Fruit fly (Drosophila melanogaster) whole organism, prepupa: ENCODE results near the gene Tpi.

Experiments used
- CG10631 ChIP-seq: fragments of 200-800 bp; sonication (Bioruptor generic); optimal IDR thresholded peaks from 2 replicates; lab custom pipeline; 2016; ENCODE audit warnings: missing biosample characterization, missing genetic modification characterization
- CG10669 ChIP-seq: fragments of 200-800 bp; sonication (Bioruptor generic); optimal IDR thresholded peaks from 3 replicates; lab custom pipeline; 2018; ENCODE audit warnings: missing biosample characterization, mild to moderate bottlenecking, missing genetic modification characterization, moderate library complexity
- CG11294 ChIP-seq: fragments of 200-800 bp; sonication (Bioruptor generic); IDR thresholded peaks from 2 replicates; pipeline ENCODE4 v1.3.6; 2022; ENCODE audit warnings: missing biosample characterization, missing genetic modification characterization
- CG15336 ChIP-seq: fragments of 200-800 bp; sonication (Bioruptor generic); IDR thresholded peaks from 2 replicates; pipeline ENCODE4 v1.3.6; 2022; ENCODE audit warnings: missing biosample characterization, missing genetic modification characterization
- CG16779 ChIP-seq: fragments of 200-800 bp; sonication (Bioruptor generic); optimal IDR thresholded peaks from 3 replicates; lab custom pipeline; 2017; ENCODE audit warnings: missing biosample characterization, mild to moderate bottlenecking, missing genetic modification characterization
- CG3032 ChIP-seq: fragments of 200-800 bp; optimal IDR thresholded peaks from 2 replicates; lab custom pipeline; 2019; ENCODE audit warnings: missing biosample characterization, mild to moderate bottlenecking, missing genetic modification characterization, moderate library complexity
- CG31627 ChIP-seq: fragments of 200-800 bp; sonication (Bioruptor generic); optimal IDR thresholded peaks from 3 replicates; lab custom pipeline; 2016; ENCODE audit warnings: missing biosample characterization, missing genetic modification characterization
- CG32006 ChIP-seq: fragments of 200-800 bp; sonication (Bioruptor generic); optimal IDR thresholded peaks from 3 replicates; lab custom pipeline; 2017; ENCODE audit warnings: missing biosample characterization, mild to moderate bottlenecking, missing genetic modification characterization
- CG34406 ChIP-seq: fragments of 200-800 bp; sonication (Bioruptor generic); optimal IDR thresholded peaks from 3 replicates; lab custom pipeline; 2016; ENCODE audit warnings: missing biosample characterization, missing genetic modification characterization
- CG3919 ChIP-seq: fragments of 200-800 bp; sonication (Bioruptor generic); optimal IDR thresholded peaks from 3 replicates; lab custom pipeline; 2016; ENCODE audit warnings: missing biosample characterization, missing genetic modification characterization
- CG4318 ChIP-seq: fragments of 200-800 bp; sonication (Bioruptor generic); optimal IDR thresholded peaks from 3 replicates; lab custom pipeline; 2017; ENCODE audit warnings: missing biosample characterization, mild to moderate bottlenecking, missing genetic modification characterization
- CG6163 ChIP-seq: fragments of 200-800 bp; sonication (Bioruptor generic); IDR thresholded peaks from 3 replicates; pipeline ENCODE4 v1.3.6; 2022; ENCODE audit warnings: missing biosample characterization, missing genetic modification characterization
- CG6276 ChIP-seq: fragments of 200-800 bp; sonication (Bioruptor generic); optimal IDR thresholded peaks from 2 replicates; lab custom pipeline; 2017; ENCODE audit warnings: missing biosample characterization, mild to moderate bottlenecking, missing genetic modification characterization
- CG6792 ChIP-seq: fragments of 200-800 bp; sonication (Bioruptor generic); optimal IDR thresholded peaks from 3 replicates; lab custom pipeline; 2016; ENCODE audit warnings: missing biosample characterization, missing genetic modification characterization
- CG6808 ChIP-seq: fragments of 200-800 bp; sonication (Bioruptor generic); optimal IDR thresholded peaks from 3 replicates; lab custom pipeline; 2017; ENCODE audit warnings: missing biosample characterization, missing genetic modification characterization, mild to moderate bottlenecking, moderate library complexity, missing genetic modification reagents
- CG6854 ChIP-seq: fragments of 200-800 bp; sonication (Bioruptor generic); optimal IDR thresholded peaks from 2 replicates; lab custom pipeline; 2017; ENCODE audit warnings: missing biosample characterization, mild to moderate bottlenecking, missing genetic modification characterization
- CG7368 ChIP-seq: fragments of 200-800 bp; sonication (Bioruptor generic); optimal IDR thresholded peaks from 3 replicates; lab custom pipeline; 2016; ENCODE audit warnings: missing biosample characterization, missing genetic modification characterization
- CG8119 ChIP-seq: fragments of 200-800 bp; sonication (Bioruptor generic); IDR thresholded peaks from 3 replicates; pipeline ENCODE4 v1.3.6; 2022; ENCODE audit warnings: missing biosample characterization, missing genetic modification characterization
- CG8319 ChIP-seq: fragments of 200-800 bp; sonication (Bioruptor generic); optimal IDR thresholded peaks from 3 replicates; lab custom pipeline; 2016; ENCODE audit warnings: missing biosample characterization, missing genetic modification characterization
- CG8632 ChIP-seq: fragments of 200-800 bp; sonication (Bioruptor generic); optimal IDR thresholded peaks from 3 replicates; lab custom pipeline; 2016; ENCODE audit warnings: missing biosample characterization, missing genetic modification characterization
- CG9139 ChIP-seq: fragments of 200-800 bp; sonication (Bioruptor generic); optimal IDR thresholded peaks from 3 replicates; lab custom pipeline; 2017; ENCODE audit warnings: missing biosample characterization, mild to moderate bottlenecking, missing genetic modification characterization
- Eip78C ChIP-seq: fragments of 200-800 bp; sonication (Bioruptor generic); peaks from one replicate; lab custom pipeline; 2016; ENCODE audit warnings: missing biosample characterization, missing genetic modification characterization
- Ets21C ChIP-seq: fragments of 200-800 bp; sonication (Bioruptor generic); optimal IDR thresholded peaks from 3 replicates; lab custom pipeline; 2016; ENCODE audit warnings: missing biosample characterization, missing genetic modification characterization
- Ets96B ChIP-seq: fragments of 200-800 bp; optimal IDR thresholded peaks from 2 replicates; lab custom pipeline; 2019; ENCODE audit warnings: missing biosample characterization, mild to moderate bottlenecking, missing genetic modification characterization, moderate library complexity
- Gug ChIP-seq: fragments of 200-800 bp; sonication (Bioruptor generic); IDR thresholded peaks from 2 replicates; pipeline ENCODE4 v1.3.6; 2022; ENCODE audit warnings: missing biosample characterization, missing genetic modification characterization
- Hr38 ChIP-seq: sonication (Bioruptor generic); optimal IDR thresholded peaks from 2 replicates; lab custom pipeline; 2016; ENCODE audit warnings: missing biosample characterization, missing genetic modification characterization
- Hr4 ChIP-seq: fragments of 200-800 bp; sonication (Bioruptor generic); optimal IDR thresholded peaks from 3 replicates; lab custom pipeline; 2016; ENCODE audit warnings: missing biosample characterization, missing genetic modification characterization
- Lpt ChIP-seq: fragments of 200-800 bp; sonication (Bioruptor generic); optimal IDR thresholded peaks from 3 replicates; lab custom pipeline; 2016; ENCODE audit warnings: missing biosample characterization, missing genetic modification characterization
- OdsH ChIP-seq: fragments of 200-800 bp; sonication (Bioruptor generic); optimal IDR thresholded peaks from 3 replicates; lab custom pipeline; 2016; ENCODE audit warnings: missing biosample characterization, missing genetic modification characterization
- Smox ChIP-seq: fragments of 200-800 bp; sonication (Bioruptor generic); optimal IDR thresholded peaks from 3 replicates; lab custom pipeline; 2016; ENCODE audit warnings: missing biosample characterization, missing genetic modification characterization
- Sox14 ChIP-seq: fragments of 200-800 bp; sonication (Bioruptor generic); optimal IDR thresholded peaks from 3 replicates; lab custom pipeline; 2016; ENCODE audit warnings: missing biosample characterization, missing genetic modification characterization
- achi ChIP-seq: fragments of 200-800 bp; sonication (Bioruptor generic); optimal IDR thresholded peaks from 3 replicates; lab custom pipeline; 2016; ENCODE audit warnings: missing biosample characterization, missing genetic modification characterization
- acj6 ChIP-seq: fragments of 200-800 bp; sonication (Bioruptor generic); optimal IDR thresholded peaks from 3 replicates; lab custom pipeline; 2016; ENCODE audit warnings: missing biosample characterization, missing genetic modification characterization
- dac ChIP-seq: fragments of 200-800 bp; sonication (Bioruptor generic); optimal IDR thresholded peaks from 2 replicates; lab custom pipeline; 2017; ENCODE audit warnings: missing biosample characterization, mild to moderate bottlenecking, missing genetic modification characterization
- dsx ChIP-seq: fragments of 200-800 bp; optimal IDR thresholded peaks from 3 replicates; lab custom pipeline; 2019; ENCODE audit warnings: missing biosample characterization, mild to moderate bottlenecking, missing genetic modification characterization, moderate library complexity; ENCODE audit not compliant: poor library complexity, severe bottlenecking
- eg ChIP-seq: fragments of 200-800 bp; sonication (Bioruptor generic); IDR thresholded peaks from 3 replicates; pipeline ENCODE4 v1.3.6; 2022; ENCODE audit warnings: missing biosample characterization, missing genetic modification characterization
- esn ChIP-seq: fragments of 200-800 bp; sonication (Bioruptor generic); optimal IDR thresholded peaks from 2 replicates; lab custom pipeline; 2016; ENCODE audit warnings: missing biosample characterization, mild to moderate bottlenecking, missing genetic modification characterization, moderate library complexity
- fd85E ChIP-seq: fragments of 200-800 bp; sonication (Bioruptor generic); optimal IDR thresholded peaks from 3 replicates; lab custom pipeline; 2016; ENCODE audit warnings: missing biosample characterization, missing genetic modification characterization
- fkh ChIP-seq: fragments of 200-800 bp; sonication (Bioruptor generic); optimal IDR thresholded peaks from 3 replicates; lab custom pipeline; 2017; ENCODE audit warnings: missing biosample characterization, mild to moderate bottlenecking, missing genetic modification characterization, moderate library complexity
- lz ChIP-seq: fragments of 200-800 bp; sonication (Bioruptor generic); optimal IDR thresholded peaks from 3 replicates; lab custom pipeline; 2016; ENCODE audit warnings: missing biosample characterization, missing genetic modification characterization
- net ChIP-seq: fragments of 200-800 bp; sonication (Bioruptor generic); optimal IDR thresholded peaks from 3 replicates; lab custom pipeline; 2016; ENCODE audit warnings: missing biosample characterization, missing genetic modification characterization
- pdm3 ChIP-seq: fragments of 200-800 bp; sonication (Bioruptor generic); optimal IDR thresholded peaks from 3 replicates; lab custom pipeline; 2016; ENCODE audit warnings: missing biosample characterization, missing genetic modification characterization
- salr ChIP-seq, 2 experiments: fragments of 200-800 bp; sonication (Bioruptor generic); optimal IDR thresholded peaks; 3 replicates each; lab custom pipeline; 2016 to 2018; ENCODE audit warnings: missing biosample characterization in 2 of 2, missing genetic modification characterization in 2 of 2, mild to moderate bottlenecking in 1 of 2
- spab ChIP-seq: fragments of 200-800 bp; sonication (Bioruptor generic); optimal IDR thresholded peaks from 2 replicates; lab custom pipeline; 2017; ENCODE audit warnings: missing biosample characterization, mild to moderate bottlenecking, missing genetic modification characterization, missing genetic modification reagents
- ss ChIP-seq, 2 experiments: fragments of 200-800 bp; sonication (Bioruptor generic); optimal IDR thresholded peaks; 2 replicates in 1 of 2; 3 replicates in 1 of 2; lab custom pipeline; 2017 to 2018; ENCODE audit warnings: mild to moderate bottlenecking in 2 of 2, missing biosample characterization in 2 of 2, missing genetic modification characterization in 2 of 2, moderate library complexity in 1 of 2
- svp ChIP-seq: fragments of 200-800 bp; sonication (Bioruptor generic); peaks from one replicate; lab custom pipeline; 2016; ENCODE audit warnings: missing biosample characterization, missing genetic modification characterization
- vri ChIP-seq: fragments of 200-800 bp; sonication (Bioruptor generic); optimal IDR thresholded peaks from 3 replicates; lab custom pipeline; 2016; ENCODE audit warnings: missing biosample characterization, mild to moderate bottlenecking, missing genetic modification characterization

Tpi gene

dm6 chr3R:30095855-30096254 lies 38.5 kb downstream of the Tpi start (continued):
- peak; percentile 79 for TF ChIP-seq Ets96B (tag; lab: Kevin White, UChicago)
- TF ChIP-seq CG10631, result peak; percentile 78
- TF ChIP-seq salr (GFP tag; optimal IDR thresholded peaks at IDR 0.05; lab: Kevin White, UChicago), result peak; percentile 72 to 75
- TF ChIP-seq CG6792 (GFP tag; lab: Kevin White, UChicago), result peak; percentile 62
- TF ChIP-seq dac (GFP tag; lab: Kevin White, UChicago), result peak; percentile 86
- TF ChIP-seq acj6 (GFP tag; lab: Kevin White, UChicago), result peak; percentile 78
- peak; percentile 77 for TF ChIP-seq Eip78C (GFP tag; lab: Kevin White, UChicago)
- no peak for TF ChIP-seq fkh
- no peak for TF ChIP-seq vri (GFP tag; lab: Kevin White, UChicago)
- TF ChIP-seq fd85E (GFP tag; lab: Kevin White, UChicago), result no peak
- TF ChIP-seq CG31627 (GFP tag; lab: Kevin White, UChicago), result peak; percentile 41
- peak; percentile 83 for TF ChIP-seq pdm3
- TF ChIP-seq Gug (GFP tag; lab: Robert Waterston, UW), result peak; percentile 92
- TF ChIP-seq CG3919 (GFP tag; lab: Kevin White, UChicago), result peak; percentile 87
- peak; percentile 91 for TF ChIP-seq CG8119 (GFP tag; lab: Robert Waterston, UW)
- peak; percentile 37 for TF ChIP-seq CG9139
- TF ChIP-seq CG11294 (GFP tag; lab: Robert Waterston, UW), result peak; percentile 90
- TF ChIP-seq achi, result peak; percentile 85
- TF ChIP-seq svp (GFP tag; lab: Kevin White, UChicago), result no peak
- TF ChIP-seq spab, result peak; percentile 72
- peak; percentile 62 for TF ChIP-seq Hr38
- peak; percentile 38 for TF ChIP-seq dsx
- peak; percentile 30 for TF ChIP-seq CG8319 (GFP tag; lab: Kevin White, UChicago)
- TF ChIP-seq CG3032, result peak; percentile 78
- peak; percentile 84 for TF ChIP-seq Lpt (GFP tag; lab: Kevin White, UChicago)
- peak; percentile 65 for TF ChIP-seq lz (GFP tag; lab: Kevin White, UChicago)
- TF ChIP-seq CG16779 (tag; lab: Kevin White, UChicago), result peak; percentile 72

DNA sequence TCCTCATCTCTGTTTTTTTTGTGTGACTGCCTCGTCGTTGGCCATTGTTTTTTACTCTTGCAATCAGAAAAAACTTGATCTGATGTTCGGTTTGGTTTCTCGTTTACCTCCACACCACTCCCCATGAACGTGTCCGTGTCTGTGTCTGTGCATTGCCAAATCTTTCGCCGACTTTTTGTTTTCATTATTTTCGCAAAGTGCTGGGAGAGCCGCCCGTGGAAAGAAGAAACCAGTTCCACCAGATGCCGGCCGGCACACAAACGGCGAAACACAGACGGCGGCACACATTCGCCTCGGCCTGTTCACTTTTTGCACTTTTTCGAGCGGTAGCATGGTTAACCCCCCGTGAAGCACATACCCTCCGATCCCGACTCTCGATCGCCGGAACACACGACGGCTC lies 39.0 kb downstream of the Tpi start:
- TF ChIP-seq svp (GFP tag; lab: Kevin White, UChicago) (peak; percentile 51), vri (GFP tag; lab: Kevin White, UChicago) (peak; percentile 15), CG32006 (GFP tag; lab: Kevin White, UChicago) (no peak), CG6792 (GFP tag; lab: Kevin White, UChicago) (no peak), esn (GFP tag; lab: Kevin White, UChicago) (no peak), CG8119 (GFP tag; lab: Robert Waterston, UW) (no peak; the same call in 2 of the 3 replicates), CG11294 (GFP tag; lab: Robert Waterston, UW) (no peak), eg (GFP tag; lab: Robert Waterston, UW) (peak; percentile 12; the same call in 1 of the 3 replicates), Eip78C (GFP tag; lab: Kevin White, UChicago) (peak; percentile 14), Smox (no peak), CG6854 (peak; percentile 80), Hr4 (no peak), CG10669 (GFP tag; lab: Kevin White, UChicago) (no peak), achi (no peak), OdsH (GFP tag; lab: Kevin White, UChicago) (no peak), CG6163 (peak; percentile 34; the same call in 1 of the 3 replicates), CG3032 (no peak), CG4318 (GFP tag; lab: Kevin White, UChicago) (no peak)

- TF ChIP-seq CG6792 (GFP tag; lab: Kevin White, UChicago) (peak; percentile 23), CG3919 (GFP tag; lab: Kevin White, UChicago) (peak; percentile 57), CG7368 (GFP tag; lab: Kevin White, UChicago) (peak; percentile 4), Ets96B (tag; lab: Kevin White, UChicago) (no peak), Ets21C (peak; percentile 13), acj6 (GFP tag; lab: Kevin White, UChicago) (peak; percentile 55), CG10631 (peak; percentile 51), CG15336 (GFP tag; lab: Robert Waterston, UW) (peak; percentile 84), net (GFP tag; lab: Kevin White, UChicago) (peak; percentile 53), CG8632 (no peak), Sox14 (GFP tag; lab: Kevin White, UChicago) (peak; percentile 31), pdm3 (peak; percentile 59), CG6163 (peak; percentile 82), CG16779 (tag; lab: Kevin White, UChicago) (no peak), Gug (GFP tag; lab: Robert Waterston, UW) (0 out of 2 replicates have a peak, but pooled peaks have one; percentile 40), svp (GFP tag; lab: Kevin White, UChicago) (peak; percentile 52), CG8319 (GFP tag; lab: Kevin White, UChicago) (no peak), ss (GFP tag; optimal IDR thresholded peaks at IDR 0.05; lab: Kevin White, UChicago) (no peak), CG11294 (GFP tag; lab: Robert Waterston, UW) (peak; percentile 55), CG6808 (no peak), fkh (no peak), spab (no peak), CG34406 (GFP tag; lab: Kevin White, UChicago) (peak; percentile 23), fd85E (GFP tag; lab: Kevin White, UChicago) (no peak), CG6276 (peak; percentile 54), Hr38 (no peak)
Measured at dm6 chr3R:30092700-30093044, 41.7 kb downstream of the Tpi start.
